Worm (Caenorhabditis elegans) whole organism, L3 larva: ENCODE results near the gene dmsr-3.
A peak's percentile ranks its signal among the peaks of the same experiment; 100 is the strongest.

Experiments used
- R02D3.7 ChIP-seq: fragments of 150-350 bp; optimal IDR thresholded peaks from 2 replicates; lab custom pipeline; 2014; ENCODE audit warnings: missing biosample characterization, missing genetic modification characterization
- ZK546.5 ChIP-seq: sonication (generic microtip); optimal IDR thresholded peaks from 2 replicates; lab custom pipeline; 2017; ENCODE audit warnings: missing biosample characterization, missing genetic modification characterization
- aly-2 ChIP-seq: fragments of 150-350 bp; optimal IDR thresholded peaks from 2 replicates; lab custom pipeline; 2014; ENCODE audit warnings: missing biosample characterization, missing genetic modification characterization
- ama-1 ChIP-seq: fragments of 150-350 bp; optimal IDR thresholded peaks from 2 replicates; lab custom pipeline; 2018
- ceh-16 ChIP-seq: sonication (generic microtip); optimal IDR thresholded peaks from 2 replicates; lab custom pipeline; 2017; ENCODE audit warnings: missing biosample characterization, missing genetic modification characterization
- ceh-28 ChIP-seq: fragments of 150-350 bp; optimal IDR thresholded peaks from 2 replicates; lab custom pipeline; 2014; ENCODE audit warnings: missing biosample characterization, missing genetic modification reagents, missing genetic modification characterization
- ceh-82 ChIP-seq: fragments of 150-350 bp; optimal IDR thresholded peaks from 2 replicates; lab custom pipeline; 2014; ENCODE audit warnings: missing biosample characterization, missing genetic modification characterization
- daf-12 ChIP-seq: fragments of 150-350 bp; optimal IDR thresholded peaks from 2 replicates; lab custom pipeline; 2014; ENCODE audit warnings: missing biosample characterization, missing genetic modification reagents, missing genetic modification characterization
- egl-27 ChIP-seq: sonication (generic microtip); optimal IDR thresholded peaks from 4 replicates; lab custom pipeline; 2017; ENCODE audit warnings: missing biosample characterization, missing genetic modification reagents, missing genetic modification characterization
- elt-2 ChIP-seq: sonication (generic microtip); optimal IDR thresholded peaks from 2 replicates; lab custom pipeline; 2016; ENCODE audit warnings: missing genetic modification reagents, mild to moderate bottlenecking, missing genetic modification characterization, missing compliant biosample characterization
- elt-3 ChIP-seq, 3 experiments: fragments of 150-350 bp in 1 of 3; sonication (generic microtip) in 2 of 3; optimal IDR thresholded peaks; 2 replicates in 2 of 3; 4 replicates in 1 of 3; lab custom pipeline; 2014 to 2017; ENCODE audit warnings: missing biosample characterization in 3 of 3, missing genetic modification characterization in 3 of 3
- eor-1 ChIP-seq, 2 experiments: fragments of 150-350 bp; optimal IDR thresholded peaks; 2 replicates each; lab custom pipeline; 2014 to 2018; ENCODE audit warnings: missing biosample characterization in 2 of 2, missing genetic modification characterization in 2 of 2
- fkh-2 ChIP-seq: fragments of 150-350 bp; optimal IDR thresholded peaks from 2 replicates; lab custom pipeline; 2014; ENCODE audit warnings: missing biosample characterization, missing genetic modification reagents, missing genetic modification characterization
- jun-1 ChIP-seq: fragments of 150-350 bp; optimal IDR thresholded peaks from 2 replicates; lab custom pipeline; 2014; ENCODE audit warnings: missing biosample characterization, missing genetic modification reagents, missing genetic modification characterization
- lin-15B ChIP-seq: fragments of 150-350 bp; optimal IDR thresholded peaks from 2 replicates; lab custom pipeline; 2014; ENCODE audit warnings: missing biosample characterization, missing genetic modification characterization
- lin-39 ChIP-seq: fragments of 150-350 bp; optimal IDR thresholded peaks from 2 replicates; lab custom pipeline; 2018; ENCODE audit warnings: missing biosample characterization, missing genetic modification reagents, missing genetic modification characterization
- mdl-1 ChIP-seq: fragments of 150-350 bp; optimal IDR thresholded peaks from 2 replicates; lab custom pipeline; 2014; ENCODE audit warnings: missing biosample characterization, missing genetic modification characterization
- nfya-1 ChIP-seq: sonication (generic microtip); optimal IDR thresholded peaks from 2 replicates; lab custom pipeline; 2017; ENCODE audit warnings: missing genetic modification characterization, mild to moderate bottlenecking, missing compliant biosample characterization, antibody characterized with exemption, moderate library complexity; ENCODE audit not compliant: insufficient read depth
- nhr-11 ChIP-seq: fragments of 150-350 bp; optimal IDR thresholded peaks from 2 replicates; lab custom pipeline; 2014; ENCODE audit warnings: missing biosample characterization, missing genetic modification characterization
- nhr-12 ChIP-seq: fragments of 150-350 bp; optimal IDR thresholded peaks from 2 replicates; lab custom pipeline; 2014; ENCODE audit warnings: missing biosample characterization, missing genetic modification characterization
- nhr-237 ChIP-seq: fragments of 150-350 bp; optimal IDR thresholded peaks from 2 replicates; lab custom pipeline; 2014; ENCODE audit warnings: missing biosample characterization, missing genetic modification characterization
- nhr-25 ChIP-seq: sonication (generic microtip); optimal IDR thresholded peaks from 2 replicates; lab custom pipeline; 2017; ENCODE audit warnings: missing biosample characterization, missing genetic modification characterization
- nhr-77 ChIP-seq: fragments of 150-350 bp; optimal IDR thresholded peaks from 2 replicates; lab custom pipeline; 2014; ENCODE audit warnings: missing biosample characterization, missing genetic modification characterization
- pha-4 ChIP-seq: fragments of 150-350 bp; optimal IDR thresholded peaks from 2 replicates; lab custom pipeline; 2014; ENCODE audit warnings: missing biosample characterization, missing genetic modification reagents, missing genetic modification characterization
- pqm-1 ChIP-seq: fragments of 150-350 bp; optimal IDR thresholded peaks from 2 replicates; lab custom pipeline; 2017; ENCODE audit warnings: missing biosample characterization, missing genetic modification characterization, inconsistent platforms
- sea-2 ChIP-seq: fragments of 150-350 bp; sonication (generic microtip); optimal IDR thresholded peaks from 4 replicates; lab custom pipeline; 2014; ENCODE audit warnings: missing biosample characterization, missing genetic modification reagents, missing genetic modification characterization
- skn-1 ChIP-seq: fragments of 150-350 bp; optimal IDR thresholded peaks from 2 replicates; lab custom pipeline; 2014; ENCODE audit warnings: missing biosample characterization, missing genetic modification characterization
- snpc-4 ChIP-seq: fragments of 150-350 bp; optimal IDR thresholded peaks from 2 replicates; lab custom pipeline; 2014; ENCODE audit warnings: missing biosample characterization, missing genetic modification characterization
- tbx-2 ChIP-seq: sonication (generic microtip); optimal IDR thresholded peaks from 2 replicates; lab custom pipeline; 2016; ENCODE audit warnings: mild to moderate bottlenecking, missing genetic modification characterization, missing compliant biosample characterization
- unc-39 ChIP-seq: sonication (generic microtip); optimal IDR thresholded peaks from 4 replicates; lab custom pipeline; 2017; ENCODE audit warnings: missing biosample characterization, missing genetic modification characterization
- unc-62 ChIP-seq: fragments of 150-350 bp; sonication (generic microtip); optimal IDR thresholded peaks from 4 replicates; lab custom pipeline; 2014; ENCODE audit warnings: missing biosample characterization, missing genetic modification reagents, missing genetic modification characterization
- zag-1 ChIP-seq: fragments of 150-350 bp; optimal IDR thresholded peaks from 2 replicates; lab custom pipeline; 2014; ENCODE audit warnings: missing biosample characterization, missing genetic modification characterization
- ztf-4 ChIP-seq: fragments of 150-350 bp; optimal IDR thresholded peaks from 2 replicates; lab custom pipeline; 2014; ENCODE audit warnings: missing biosample characterization, missing genetic modification characterization

Gene dmsr-3

DNA sequence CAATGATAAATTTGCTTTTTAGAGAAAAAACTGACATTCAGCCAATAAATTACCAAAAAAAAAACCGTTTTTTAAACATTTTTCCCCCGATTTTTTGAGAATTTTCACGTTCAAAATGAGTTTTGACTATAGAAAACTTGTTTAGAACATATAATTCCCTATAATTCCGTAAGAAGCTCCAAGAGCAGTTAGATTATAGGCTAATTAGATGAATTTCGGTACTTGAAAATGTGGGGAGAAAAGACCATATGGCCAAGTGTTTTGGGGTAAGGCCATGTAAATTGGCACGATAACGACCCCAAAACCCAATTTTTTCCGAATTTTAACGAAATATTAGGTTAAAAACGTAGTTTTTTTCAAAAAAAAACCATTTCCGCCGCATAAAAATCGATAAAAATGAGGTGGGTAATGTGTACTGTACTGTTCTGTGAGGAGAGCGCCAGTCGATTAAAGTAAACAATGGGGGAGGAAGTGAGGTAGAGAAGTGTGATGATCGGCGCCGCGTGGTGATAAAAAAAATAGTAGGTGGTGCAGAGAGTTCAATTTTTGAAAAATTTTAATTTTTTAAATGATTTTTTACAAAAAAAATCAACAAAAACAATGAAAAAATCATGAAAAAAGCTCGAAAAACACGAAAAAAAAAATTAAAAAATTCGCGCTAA lies 22.8 kb downstream of the dmsr-3 start:
- TF ChIP-seq skn-1 (tag; lab: Kevin White, UChicago) (no peak), aly-2 (tag; lab: Kevin White, UChicago) (no peak), elt-2 (tag; lab: Kevin White, UChicago) (peak; percentile 42), pha-4 (tag; lab: Kevin White, UChicago) (peak; percentile 93), ama-1 (lab: Kevin White, UChicago) (no peak), mdl-1 (no peak), pqm-1 (tag; lab: Kevin White, UChicago) (peak; percentile 31)

DNA sequence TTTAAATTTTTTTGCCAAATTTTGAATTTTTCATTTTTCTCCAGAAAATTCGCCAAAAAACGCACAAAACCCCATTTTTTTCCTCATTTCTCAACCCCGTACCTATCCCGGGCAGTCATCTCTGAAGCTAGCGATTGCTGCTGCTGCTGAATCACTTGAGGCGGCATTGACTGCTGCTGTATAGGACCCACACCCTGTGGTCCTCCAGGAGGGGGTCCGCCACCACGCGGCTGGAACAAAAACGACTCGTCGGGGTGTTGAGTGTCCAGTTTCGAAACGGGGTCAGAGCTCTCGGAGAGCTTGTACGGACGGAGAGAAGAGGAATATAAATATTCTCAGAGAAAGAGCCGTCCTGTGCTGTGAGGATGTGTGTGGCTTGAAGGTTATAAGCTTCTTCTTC lies 25.6 kb downstream of the dmsr-3 start, which contains the start of gene sam-10:
Gene sam-10 (minus strand): TSS at position 167 of the 400 bp plus-strand sequence.
- no peak for TF ChIP-seq unc-62
- no peak for TF ChIP-seq nfya-1 (tag; lab: Kevin White, UChicago)
- no peak for TF ChIP-seq nhr-12
- TF ChIP-seq nhr-11 (tag; lab: Kevin White, UChicago) = no peak
- TF ChIP-seq eor-1 (tag; optimal IDR thresholded peaks at IDR 0.05; lab: Kevin White, UChicago) = no peak
- no peak for TF ChIP-seq ceh-28 (tag; lab: Kevin White, UChicago)
- no peak for TF ChIP-seq jun-1 (tag; lab: Kevin White, UChicago)
- no peak for TF ChIP-seq ama-1 (lab: Kevin White, UChicago)
- TF ChIP-seq fkh-2 (tag; lab: Kevin White, UChicago) = no peak

DNA sequence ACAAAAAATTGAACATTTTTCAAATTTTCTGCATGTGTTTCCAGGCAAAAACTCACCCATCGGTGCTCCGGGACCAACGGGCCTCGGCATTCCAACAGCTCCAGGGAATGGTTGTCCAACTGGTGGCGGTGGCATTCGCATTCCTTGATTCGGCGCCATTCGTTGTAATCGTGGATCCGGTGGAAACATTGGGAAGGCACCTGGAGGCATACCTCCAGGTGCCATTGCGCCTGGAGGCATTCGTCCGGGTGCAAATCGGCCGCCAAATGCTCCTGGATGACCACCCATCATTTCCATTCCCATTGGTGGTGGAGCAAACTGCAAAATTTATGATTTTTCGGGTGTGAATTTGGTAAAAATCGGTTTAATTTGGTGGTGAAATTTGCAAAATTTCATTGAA lies 29.5 kb downstream of the dmsr-3 start:
- TF ChIP-seq sea-2 = no peak
- no peak for TF ChIP-seq lin-15B (tag; lab: Kevin White, UChicago)
- no peak for TF ChIP-seq elt-3 (tag; optimal IDR thresholded peaks at IDR 0.05; lab: Kevin White, UChicago)
- TF ChIP-seq zag-1 (tag; lab: Kevin White, UChicago) = no peak
- TF ChIP-seq tbx-2 (tag; lab: Kevin White, UChicago) = no peak
- no peak for TF ChIP-seq nhr-11 (tag; lab: Kevin White, UChicago)

DNA sequence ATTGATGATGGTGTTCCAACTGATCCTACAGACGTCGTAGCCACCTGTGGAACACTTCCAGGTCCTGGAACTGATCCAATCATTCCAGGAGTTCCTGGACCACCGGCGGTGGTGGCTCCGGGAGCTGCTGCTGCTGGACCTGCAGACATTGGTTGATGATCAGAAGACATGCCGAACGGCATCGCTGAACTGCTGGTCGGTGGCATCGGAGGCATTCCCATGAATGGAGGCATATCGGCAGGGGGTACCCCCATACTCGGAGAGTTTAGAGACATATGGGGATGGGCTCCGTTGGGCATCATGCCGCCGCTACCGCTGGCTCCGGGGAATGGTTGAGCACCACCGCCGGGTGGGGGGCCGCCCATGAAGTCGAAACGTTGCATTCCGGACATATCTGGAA lies 30.7 kb downstream of the dmsr-3 start:
- TF ChIP-seq ceh-16 (no peak), egl-27 (tag; lab: Kevin White, UChicago) (no peak), ztf-4 (tag; lab: Kevin White, UChicago) (no peak), lin-39 (tag; lab: Kevin White, UChicago) (no peak)

DNA sequence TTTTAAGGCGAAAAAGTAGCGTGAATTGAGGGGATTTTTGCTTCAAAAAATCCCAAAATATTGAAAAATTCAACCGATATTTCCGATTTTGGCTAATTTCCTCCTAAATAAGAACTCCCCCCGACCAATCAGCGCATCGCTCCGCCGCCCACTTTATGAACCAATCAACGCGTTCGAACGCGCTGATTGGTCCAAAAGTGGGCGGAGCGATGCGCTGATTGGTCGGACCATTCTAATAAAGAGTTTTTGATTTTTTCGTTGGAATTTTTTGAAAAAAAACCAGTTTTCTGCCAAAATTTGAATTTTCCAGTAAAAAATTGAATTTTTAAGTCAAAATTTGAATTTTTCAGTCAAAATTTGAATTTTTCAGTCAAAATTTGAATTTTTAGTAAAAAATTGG lies 34.8 kb downstream of the dmsr-3 start:
- TF ChIP-seq nfya-1 (tag; lab: Kevin White, UChicago) = peak; percentile 98
- no peak for TF ChIP-seq skn-1 (tag; lab: Kevin White, UChicago)
- TF ChIP-seq eor-1 (tag; optimal IDR thresholded peaks at IDR 0.05; lab: Kevin White, UChicago) = no peak

DNA sequence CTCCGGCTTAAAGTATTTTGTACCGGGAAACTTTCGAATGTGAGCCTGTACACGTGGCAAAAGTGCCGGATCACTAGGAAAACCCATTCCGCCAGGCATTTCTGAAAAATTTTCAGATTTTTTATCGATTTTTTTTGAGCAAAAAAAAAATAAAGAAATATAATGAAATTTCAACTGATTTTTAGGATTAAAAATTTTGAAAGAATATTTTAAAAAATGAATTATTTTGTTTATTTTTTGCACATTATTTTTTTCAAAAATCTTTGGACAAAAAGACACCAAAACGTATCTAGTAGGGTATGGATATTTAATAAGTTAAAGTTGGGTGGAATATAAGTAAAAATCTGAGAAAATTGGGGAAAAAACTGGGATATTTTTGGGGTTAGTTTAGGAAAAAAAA lies 35.2 kb downstream of the dmsr-3 start, which contains the start of gene mac-1:
Gene mac-1 (minus strand): TSS at position 101 of the 400 bp plus-strand sequence.
- TF ChIP-seq skn-1 (tag; lab: Kevin White, UChicago) = no peak
- TF ChIP-seq daf-12 = no peak
- TF ChIP-seq jun-1 (tag; lab: Kevin White, UChicago) = no peak
- no peak for TF ChIP-seq ZK546.5
- no peak for TF ChIP-seq nhr-77 (tag; lab: Kevin White, UChicago)
- no peak for TF ChIP-seq unc-39 (tag; lab: Kevin White, UChicago)
- no peak for TF ChIP-seq snpc-4 (tag; lab: Kevin White, UChicago)

DNA sequence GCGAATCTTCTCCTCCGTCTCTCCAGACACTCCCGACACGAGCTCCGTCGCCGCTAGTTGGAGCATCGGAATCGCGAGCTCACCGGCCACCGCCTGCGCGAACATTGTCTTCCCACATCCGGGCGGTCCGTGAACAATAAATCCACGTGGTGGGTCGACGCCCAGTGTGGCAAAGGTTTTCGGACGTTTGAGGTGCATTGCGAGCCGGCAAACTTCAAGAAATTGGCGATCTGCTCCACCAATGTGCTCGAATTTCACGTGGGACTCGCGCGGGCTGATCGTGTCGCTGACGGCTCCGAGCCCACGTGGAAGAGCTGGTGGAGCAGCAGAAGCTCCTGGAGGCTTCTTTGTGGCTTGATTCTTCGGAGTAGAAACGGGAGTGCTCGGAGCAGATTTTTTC lies 39.4 kb downstream of the dmsr-3 start:
- TF ChIP-seq nhr-237 = no peak
- no peak for TF ChIP-seq ceh-82 (tag; lab: Kevin White, UChicago)
- no peak for TF ChIP-seq nhr-25 (tag; lab: Kevin White, UChicago)
- TF ChIP-seq R02D3.7 (tag; lab: Kevin White, UChicago) = no peak
